Worm (Caenorhabditis elegans): ENCODE results near the gene ZK512.7.

ZK512.7 gene

DNA sequence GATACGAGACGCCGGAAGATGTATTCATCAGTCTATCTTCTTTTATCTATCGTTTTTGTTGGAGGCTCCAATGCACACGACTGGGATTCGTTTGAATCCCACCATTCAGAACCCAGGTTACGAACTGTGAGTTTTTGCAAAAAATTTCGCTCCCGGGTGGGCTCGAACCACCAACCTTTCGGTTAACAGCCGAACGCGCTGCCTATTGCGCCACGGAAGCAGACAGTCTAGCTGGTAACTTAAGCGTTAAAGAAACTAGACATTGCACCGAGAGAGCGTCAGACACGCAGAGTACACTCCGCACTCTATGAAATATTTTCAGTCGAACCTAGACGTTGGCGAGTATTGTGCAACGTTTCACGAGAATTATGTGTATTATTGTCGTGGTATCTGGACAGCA, 34.4 kb downstream of the ZK512.7 start (continued):
- no peak for TF ChIP-seq hpl-2 (GFP tag; optimal IDR thresholded peaks at IDR 0.05)

DNA sequence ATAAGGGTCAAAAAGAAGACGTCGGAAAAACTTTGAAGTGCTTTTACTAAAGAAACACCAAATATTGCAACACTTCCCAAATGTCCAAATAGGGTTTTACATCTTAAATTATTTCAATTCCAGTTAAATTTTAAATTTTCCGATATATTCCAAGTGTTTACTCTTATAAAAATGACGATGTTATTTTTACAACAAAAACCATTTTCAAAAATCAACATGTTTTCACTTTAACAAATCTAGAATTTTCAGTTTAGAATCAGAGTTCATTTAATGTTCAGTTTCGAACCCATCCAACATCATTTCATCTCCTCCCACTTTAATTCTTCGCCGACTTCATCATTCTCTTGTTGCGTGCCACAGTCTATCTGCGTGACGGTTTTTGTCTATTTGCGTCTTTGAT, 34.9 kb downstream of the ZK512.7 start, which contains the start of gene dos-1:
Gene dos-1 (plus strand): TSS at position 301 of the 400 bp plus-strand sequence.
- no peak for TF ChIP-seq tlp-1 (tag; optimal IDR thresholded peaks at IDR 0.05)
- no peak for TF ChIP-seq efl-3 (GFP tag; optimal IDR thresholded peaks at IDR 0.05)
- no peak for TF ChIP-seq unc-130 (tag; optimal IDR thresholded peaks at IDR 0.05)
- no peak for TF ChIP-seq nhr-237 (tag; optimal IDR thresholded peaks at IDR 0.05)
- no peak for TF ChIP-seq hlh-4 (tag; optimal IDR thresholded peaks at IDR 0.05)
- no peak for TF ChIP-seq zip-4 (GFP tag; optimal IDR thresholded peaks at IDR 0.05)
- no peak for TF ChIP-seq mef-2 (tag; optimal IDR thresholded peaks at IDR 0.05)
- no peak for TF ChIP-seq efl-1 (optimal IDR thresholded peaks at IDR 0.05)
- TF ChIP-seq efl-1 (GFP tag; optimal IDR thresholded peaks at IDR 0.05 in 1 of 2): no peak
- no peak for TF ChIP-seq ztf-4 (tag; optimal IDR thresholded peaks at IDR 0.05)
- TF ChIP-seq F16B12.6 (tag; optimal IDR thresholded peaks at IDR 0.05): no peak
- TF ChIP-seq pag-3 (tag; optimal IDR thresholded peaks at IDR 0.05; ENCODE audit: borderline replicate concordance, insufficient read depth): no peak
- no peak for TF ChIP-seq nhr-20 (tag; optimal IDR thresholded peaks at IDR 0.05)

DNA sequence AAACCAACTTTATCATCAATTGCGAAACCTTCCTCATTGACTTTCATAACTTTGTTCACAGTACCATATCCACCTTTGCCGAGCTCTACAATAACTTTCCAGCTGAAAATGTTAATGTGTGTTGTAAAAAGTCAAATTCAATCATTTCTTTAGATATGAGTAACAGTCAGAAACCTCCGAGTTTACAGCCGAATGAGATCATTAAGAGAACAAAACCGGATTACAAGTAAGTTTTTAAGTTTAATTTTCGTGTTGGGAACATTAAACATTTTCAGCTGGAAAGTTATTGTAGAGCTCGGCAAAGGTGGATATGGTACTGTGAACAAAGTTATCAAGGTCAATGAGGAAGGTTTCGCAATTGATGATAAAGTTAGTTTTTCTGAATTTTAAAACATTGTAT, 37.3 kb downstream of the ZK512.7 start, which contains the start of gene ZK507.1:
Gene ZK507.1 (minus strand): TSS at position 101 of the 400 bp plus-strand sequence.
- no peak for TF ChIP-seq lin-35 (GFP tag; optimal IDR thresholded peaks at IDR 0.05)
- no peak for TF ChIP-seq C34B4.2 (tag; optimal IDR thresholded peaks at IDR 0.05)
- no peak for TF ChIP-seq nhr-85 (tag)
- no peak for TF ChIP-seq ceh-88 (GFP tag; IDR thresholded peaks at IDR 0.05)
- no peak for TF ChIP-seq ztf-4 (tag; optimal IDR thresholded peaks at IDR 0.05)
- no peak for TF ChIP-seq hlh-17 (GFP tag; optimal IDR thresholded peaks at IDR 0.05; ENCODE audit: borderline replicate concordance)

DNA sequence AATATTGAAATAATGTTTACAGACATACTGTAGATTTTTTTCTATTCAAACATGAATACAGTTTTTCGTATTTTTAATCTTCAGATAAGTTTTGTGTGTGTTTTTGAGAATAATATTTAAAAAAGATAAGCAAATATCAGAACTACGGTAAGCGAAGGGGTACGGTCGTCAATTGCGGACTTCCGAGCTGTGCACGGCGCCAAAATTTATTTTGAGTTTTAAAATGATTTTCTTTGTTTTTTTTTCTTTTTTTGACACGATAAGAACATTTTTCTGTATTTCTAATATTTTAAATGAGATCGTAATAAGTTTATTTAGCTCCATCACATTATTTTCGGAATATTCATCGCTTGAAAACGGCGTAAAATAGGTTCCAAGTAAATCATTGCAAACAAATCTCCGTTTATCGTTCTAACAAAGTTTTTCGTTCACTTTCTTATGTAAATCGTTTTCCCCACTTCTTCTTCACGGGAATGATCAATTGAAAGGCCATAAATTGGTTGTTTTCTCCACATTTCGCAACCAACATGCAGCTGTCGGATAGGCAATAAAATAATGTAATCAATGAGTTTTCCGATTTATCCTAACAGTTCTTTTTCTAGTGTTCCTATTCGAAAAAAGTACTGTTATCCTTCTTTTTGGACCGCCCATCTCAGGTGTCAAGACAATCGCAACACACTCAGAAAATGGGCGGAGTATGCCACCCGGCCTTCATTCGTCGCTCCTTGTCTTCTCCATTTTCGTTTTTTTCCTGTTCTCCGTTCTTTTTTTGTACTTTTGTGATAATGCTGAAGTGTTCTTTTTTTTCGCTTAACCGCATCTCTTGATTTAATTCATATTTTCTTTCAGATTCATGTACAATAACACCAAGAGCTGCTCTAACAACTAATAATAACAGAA, 46.9 kb downstream of the ZK512.7 start, which contains the start of gene glp-1:
Gene glp-1 (plus strand): TSS at position 850 of the 900 bp plus-strand sequence.
- TF ChIP-seq irx-1 (tag; optimal IDR thresholded peaks at IDR 0.05) (no peak), blmp-1 (tag; optimal IDR thresholded peaks at IDR 0.05) (peak; percentile 68)

DNA sequence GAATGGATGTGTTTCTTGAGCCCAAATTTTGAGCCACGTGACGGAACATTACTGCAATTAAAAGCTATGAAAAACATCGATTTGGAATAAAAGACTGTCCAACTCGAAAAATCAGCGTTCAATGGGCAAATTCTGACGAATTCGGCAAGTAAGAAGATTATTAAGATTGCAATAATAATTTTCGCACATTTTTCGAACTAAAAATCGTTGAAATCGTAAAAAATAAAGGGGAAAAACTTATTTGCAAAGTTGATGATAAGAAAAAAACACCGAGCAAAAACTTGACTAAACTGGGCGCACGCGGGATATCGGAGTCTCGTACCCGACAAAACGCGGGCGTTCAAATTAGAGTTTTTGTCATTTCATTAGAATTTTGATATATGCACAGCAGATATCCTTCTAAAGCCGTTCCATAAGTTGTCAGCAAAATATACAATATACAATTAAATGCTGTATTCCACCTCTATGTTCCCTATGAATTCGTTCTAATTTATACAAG, 49.1 kb downstream of the ZK512.7 start, which contains the start of the genes mccc-2 and mrpl-44:
Gene mccc-2 (minus strand): TSS at position 51 of the 499 bp plus-strand sequence.
Gene mrpl-44 (minus strand): TSS at position 51 of the 499 bp plus-strand sequence.
- TF ChIP-seq egl-13 (tag; optimal IDR thresholded peaks at IDR 0.05) (no peak), ceh-63 (GFP tag; optimal IDR thresholded peaks at IDR 0.05) (no peak), ztf-11 (tag; optimal IDR thresholded peaks at IDR 0.05) (no peak), hpl-2 (GFP tag; optimal IDR thresholded peaks at IDR 0.05) (no peak), fos-1 (tag; optimal IDR thresholded peaks at IDR 0.05) (no peak), isw-1 (GFP tag; IDR thresholded peaks at IDR 0.05) (peak; percentile 39), aly-2 (tag; optimal IDR thresholded peaks at IDR 0.05) (no peak), tbx-2 (tag; optimal IDR thresholded peaks at IDR 0.05) (no peak), pag-3 (tag; optimal IDR thresholded peaks at IDR 0.05; ENCODE audit: borderline replicate concordance, insufficient read depth) (no peak), nhr-11 (tag; optimal IDR thresholded peaks at IDR 0.05) (no peak), unc-98 (GFP tag; IDR thresholded peaks at IDR 0.05) (no peak), zip-4 (GFP tag; optimal IDR thresholded peaks at IDR 0.05) (no peak), efl-1 (optimal IDR thresholded peaks at IDR 0.05) (peak; percentile 35 to 92), efl-1 (GFP tag; optimal IDR thresholded peaks at IDR 0.05 in 1 of 2) (peak; percentile 92 to 99), C16A3.4 (tag; optimal IDR thresholded peaks at IDR 0.05) (no peak), unc-62 (GFP tag; optimal IDR thresholded peaks at IDR 0.05) (no peak), swsn-7 (tag; optimal IDR thresholded peaks at IDR 0.05) (peak; percentile 30), unc-30 (tag; optimal IDR thresholded peaks at IDR 0.05) (no peak), ceh-82 (tag; optimal IDR thresholded peaks at IDR 0.05) (peak in 2 of 3 experiments; percentile 14 to 25), nhr-77 (tag; optimal IDR thresholded peaks at IDR 0.05) (no peak), nhr-85 (tag) (peak; percentile 46), mdl-1 (tag; optimal IDR thresholded peaks at IDR 0.05) (no peak), snpc-4 (tag; optimal IDR thresholded peaks at IDR 0.05) (no peak), dpl-1 (GFP tag; optimal IDR thresholded peaks at IDR 0.05) (peak; percentile 83 to 92 (median 92)), pax-3 (tag; optimal IDR thresholded peaks at IDR 0.05) (no peak), lin-15B (tag; optimal IDR thresholded peaks at IDR 0.05) (peak; percentile 33), nhr-20 (tag; optimal IDR thresholded peaks at IDR 0.05) (peak; percentile 23), nhr-12 (tag; optimal IDR thresholded peaks at IDR 0.05) (no peak), Y116A8C.19 (tag; optimal IDR thresholded peaks at IDR 0.05; ENCODE audit: borderline replicate concordance) (no peak)

Measured in whole organism, L1 larva.